Worm (Caenorhabditis elegans) whole organism, L1 larva: Measurements from ENCODE around the gene cup-5.

Experiments used
- blmp-1 ChIP-seq: fragments of 150-350 bp; optimal IDR thresholded peaks from 2 replicates; lab custom pipeline; 2014; ENCODE audit warnings: missing biosample characterization, missing genetic modification characterization
- ces-1 ChIP-seq: fragments of 150-350 bp; optimal IDR thresholded peaks from 2 replicates; lab custom pipeline; 2014; ENCODE audit warnings: missing biosample characterization, missing genetic modification reagents, missing genetic modification characterization
- egl-27 ChIP-seq, 2 experiments: fragments of 150-350 bp in 1 of 2; sonication (generic microtip); optimal IDR thresholded peaks; 3 replicates each; lab custom pipeline; 2017 to 2018; ENCODE audit warnings: missing biosample characterization in 2 of 2, missing genetic modification characterization in 2 of 2, missing genetic modification reagents in 2 of 2
- elt-2 ChIP-seq: sonication (generic microtip); optimal IDR thresholded peaks from 2 replicates; lab custom pipeline; 2016; ENCODE audit warnings: missing genetic modification characterization, mild to moderate bottlenecking, inconsistent platforms, missing compliant biosample characterization, missing genetic modification reagents
- hlh-4 ChIP-seq: sonication (generic microtip); optimal IDR thresholded peaks from 2 replicates; lab custom pipeline; 2016; ENCODE audit warnings: mild to moderate bottlenecking, missing genetic modification characterization, missing compliant biosample characterization
- jun-1 ChIP-seq: fragments of 150-350 bp; optimal IDR thresholded peaks from 2 replicates; lab custom pipeline; 2014; ENCODE audit warnings: missing biosample characterization, missing genetic modification reagents, missing genetic modification characterization
- lsy-2 ChIP-seq, 2 experiments: fragments of 150-350 bp; optimal IDR thresholded peaks; 2 replicates each; lab custom pipeline; 2014; ENCODE audit warnings: missing biosample characterization in 2 of 2, missing genetic modification characterization in 2 of 2

DNA sequence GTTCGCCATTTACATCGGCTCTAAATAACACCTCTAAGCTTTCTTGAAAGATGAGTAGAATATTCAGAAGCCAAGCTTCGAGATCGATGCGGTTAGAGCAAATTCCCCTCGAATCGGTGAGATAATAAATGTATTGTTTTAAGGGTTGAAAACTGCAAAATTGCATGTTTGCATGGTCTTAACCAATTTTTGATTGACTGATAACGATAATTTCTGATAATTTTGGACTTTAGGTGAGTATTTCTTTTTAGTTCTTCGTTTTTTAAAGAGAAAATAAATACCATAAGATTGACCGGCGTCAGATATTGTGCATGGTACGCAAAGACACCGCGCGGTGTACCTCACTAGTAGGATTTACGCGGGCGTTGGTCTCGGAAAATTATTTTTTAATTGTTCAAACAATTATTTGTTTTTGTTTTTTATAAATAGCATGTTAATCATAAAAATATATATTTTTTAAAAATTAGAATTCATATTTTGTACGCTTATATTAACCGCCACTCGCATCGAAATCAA is at the start of gene cup-5:
- TF ChIP-seq hlh-4 (tag; lab: Kevin White, UChicago) (no peak), lsy-2 (tag; optimal IDR thresholded peaks at IDR 0.05; lab: Kevin White, UChicago) (peak; percentile 67 to 74), elt-2 (tag; lab: Kevin White, UChicago) (no peak), jun-1 (tag; lab: Kevin White, UChicago) (no peak), ces-1 (no peak), blmp-1 (tag; lab: Kevin White, UChicago) (peak; percentile 60), egl-27 (tag; optimal IDR thresholded peaks at IDR 0.05; lab: Kevin White, UChicago) (no peak)
